Fruit fly (Drosophila melanogaster): ENCODE results near the gene SelR.

Gene SelR

dm6 chr3R:10875515-10876434, 7.3 kb upstream of the SelR start, which contains the start of gene Sodh2 (continued):
- TF ChIP-seq scrt (GFP tag; optimal IDR thresholded peaks at IDR 0.05) = peak; percentile 90
- peak; percentile 79; the same call in 1 of the 2 replicates for TF ChIP-seq CG8765 (GFP tag; IDR thresholded peaks at IDR 0.05)
- TF ChIP-seq gfzf (GFP tag; optimal IDR thresholded peaks at IDR 0.05) = no peak
- TF ChIP-seq HLH3B (GFP tag; IDR thresholded peaks at IDR 0.05) = peak; percentile 49; the same call in 1 of the 2 replicates
- peak; percentile 79 for TF ChIP-seq bcd (GFP tag; optimal IDR thresholded peaks at IDR 0.05)
- TF ChIP-seq CG8359 (GFP tag; optimal IDR thresholded peaks at IDR 0.05; ENCODE audit: borderline replicate concordance) = peak; percentile 40
- TF ChIP-seq Stat92E (GFP tag; optimal IDR thresholded peaks at IDR 0.05) = no peak
- TF ChIP-seq nerfin-2 (GFP tag; IDR thresholded peaks at IDR 0.05; ENCODE audit: partially characterized antibody) = no peak
- peak; percentile 56 for TF ChIP-seq CG16815 (GFP tag; optimal IDR thresholded peaks at IDR 0.05)
- TF ChIP-seq ATbp (GFP tag; optimal IDR thresholded peaks at IDR 0.05) = peak; percentile 90
- TF ChIP-seq CG15073 (GFP tag; optimal IDR thresholded peaks at IDR 0.05) = peak; percentile 47
- TF ChIP-seq CG6254 (GFP tag; optimal IDR thresholded peaks at IDR 0.05) = peak; percentile 56
- TF ChIP-seq HLH4C (GFP tag; IDR thresholded peaks at IDR 0.05; ENCODE audit: partially characterized antibody) = no peak
- peak; percentile 62 for TF ChIP-seq pfk (GFP tag; optimal IDR thresholded peaks at IDR 0.05)
- TF ChIP-seq fd64A (GFP tag; optimal IDR thresholded peaks at IDR 0.05) = peak; percentile 48
- no peak for TF ChIP-seq CG34224 (GFP tag; IDR thresholded peaks at IDR 0.05; ENCODE audit: partially characterized antibody)
- peak; percentile 40 for TF ChIP-seq Chrac-16 (GFP tag; optimal IDR thresholded peaks at IDR 0.05)
- peak; percentile 35 for TF ChIP-seq tin (GFP tag; optimal IDR thresholded peaks at IDR 0.05)
- TF ChIP-seq CG12104 (GFP tag; optimal IDR thresholded peaks at IDR 0.05) = peak; percentile 77
- TF ChIP-seq CG8924 (tag; optimal IDR thresholded peaks at IDR 0.05) = peak; percentile 89
- TF ChIP-seq GATAe (GFP tag; conservative IDR thresholded peaks at IDR 0.05) = no peak
- TF ChIP-seq CG17912 (GFP tag; optimal IDR thresholded peaks at IDR 0.05) = peak; percentile 82
- TF ChIP-seq HmgZ (tag; optimal IDR thresholded peaks at IDR 0.05) = peak; percentile 69
- peak; percentile 81 for TF ChIP-seq CG18262 (tag; optimal IDR thresholded peaks at IDR 0.05)
- peak; percentile 34 for TF ChIP-seq Six4 (GFP tag; optimal IDR thresholded peaks at IDR 0.05)
- TF ChIP-seq E2f1 (GFP tag; IDR thresholded peaks at IDR 0.05) = 0 out of 2 replicates have a peak, but pooled peaks have one; percentile 47
- TF ChIP-seq toy (GFP tag; IDR thresholded peaks at IDR 0.05) = 0 out of 2 replicates have a peak, but pooled peaks have one; percentile 39
- no peak for TF ChIP-seq sc (optimal IDR thresholded peaks at IDR 0.05)
- TF ChIP-seq sc (GFP tag; optimal IDR thresholded peaks at IDR 0.05) = no peak
- no peak for TF ChIP-seq jigr1 (GFP tag; IDR thresholded peaks at IDR 0.05)
- TF ChIP-seq crol (GFP tag; IDR thresholded peaks at IDR 0.05) = no peak
- TF ChIP-seq CG7745 (tag; optimal IDR thresholded peaks at IDR 0.05) = no peak
- no peak for TF ChIP-seq Dip2 (GFP tag; IDR thresholded peaks at IDR 0.05)
- TF ChIP-seq Opbp (GFP tag; IDR thresholded peaks at IDR 0.05; ENCODE audit: partially characterized antibody) = no peak
- TF ChIP-seq CG9437 (GFP tag; optimal IDR thresholded peaks at IDR 0.05) = peak; percentile 80
- peak; percentile 35 for TF ChIP-seq CG11398 (GFP tag; optimal IDR thresholded peaks at IDR 0.05)
- peak; percentile 5 for TF ChIP-seq twi (tag; optimal IDR thresholded peaks at IDR 0.05)
- TF ChIP-seq crp (GFP tag; optimal IDR thresholded peaks at IDR 0.05) = peak in 1 of 2 experiments; percentile 78
- TF ChIP-seq dm (GFP tag; optimal IDR thresholded peaks at IDR 0.05) = no peak
- TF ChIP-seq kah (GFP tag; optimal IDR thresholded peaks at IDR 0.05) = peak; percentile 74
- TF ChIP-seq CG34422 (GFP tag; IDR thresholded peaks at IDR 0.05) = peak; percentile 87
- TF ChIP-seq CG7556 (GFP tag; optimal IDR thresholded peaks at IDR 0.05) = peak; percentile 88
- TF ChIP-seq knrl (GFP tag; IDR thresholded peaks at IDR 0.05; ENCODE audit: partially characterized antibody) = no peak
- TF ChIP-seq her (GFP tag; optimal IDR thresholded peaks at IDR 0.05) = peak; percentile 73
- TF ChIP-seq CG32767 (GFP tag; IDR thresholded peaks at IDR 0.05) = 0 out of 2 replicates have a peak, but pooled peaks have one; percentile 36
- peak; percentile 42; the same call in 1 of the 2 replicates for TF ChIP-seq stc (GFP tag; IDR thresholded peaks at IDR 0.05)
- peak; percentile 85 for TF ChIP-seq odd (GFP tag; optimal IDR thresholded peaks at IDR 0.05)

All from whole organism, embryonic.